Fruit fly (Drosophila melanogaster): ENCODE data around the gene RpL32.

Gene RpL32

DNA sequence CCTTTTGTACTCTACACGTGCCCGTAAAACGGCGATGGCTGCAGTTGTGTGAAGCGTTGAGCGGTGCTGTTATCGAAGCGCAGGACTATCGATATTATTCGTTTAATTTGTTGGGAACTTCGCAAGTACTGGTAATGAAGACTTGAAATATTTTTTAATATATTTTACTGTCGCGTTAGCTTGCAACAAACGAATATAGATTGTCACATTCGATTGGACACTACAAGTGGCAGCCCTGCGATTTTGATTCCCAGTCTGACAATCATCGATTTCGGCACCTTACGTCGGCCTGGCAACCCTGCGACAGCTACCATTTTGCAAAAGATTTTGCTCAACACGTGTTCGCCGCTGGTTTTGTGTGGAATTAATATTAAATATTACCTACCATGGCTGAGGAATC lies 41.3 kb downstream of the RpL32 start, which contains the start of the genes Nlp and Nph (continued):
- no peak for TF ChIP-seq CG11762 (GFP tag; optimal IDR thresholded peaks at IDR 0.05; ENCODE audit: insufficient read depth)

dm6 chr3R:30000286-30000685 lies 45.7 kb downstream of the RpL32 start, which contains the start of gene Tace:
TSS of gene Tace (plus strand) at chr3R:30000530.
- TF ChIP-seq Hr39 (GFP tag; optimal IDR thresholded peaks at IDR 0.05), result no peak

dm6 chr3R:29999495-29999894 lies 46.5 kb downstream of the RpL32 start, which contains the start of gene CG34298:
TSS of gene CG34298 (plus strand) at chr3R:29999795.
- TF ChIP-seq salr (GFP tag; optimal IDR thresholded peaks at IDR 0.05) (no peak), CG11762 (GFP tag; optimal IDR thresholded peaks at IDR 0.05; ENCODE audit: insufficient read depth) (no peak), fkh (GFP tag; optimal IDR thresholded peaks at IDR 0.05) (no peak), Smox (GFP tag; optimal IDR thresholded peaks at IDR 0.05) (no peak), CG3032 (tag; optimal IDR thresholded peaks at IDR 0.05) (no peak), dsx (GFP tag; optimal IDR thresholded peaks at IDR 0.05; ENCODE audit: poor library complexity, severe bottlenecking) (no peak), CG1621 (tag; optimal IDR thresholded peaks at IDR 0.05) (no peak), Ets21C (GFP tag; optimal IDR thresholded peaks at IDR 0.05) (no peak), CG6808 (GFP tag; optimal IDR thresholded peaks at IDR 0.05) (no peak)

- TF ChIP-seq Sox14 (GFP tag; optimal IDR thresholded peaks at IDR 0.05) (peak; percentile 80), Ets96B (tag; optimal IDR thresholded peaks at IDR 0.05) (peak; percentile 33), lz (GFP tag; optimal IDR thresholded peaks at IDR 0.05) (peak; percentile 57), CG11762 (GFP tag; optimal IDR thresholded peaks at IDR 0.05; ENCODE audit: insufficient read depth) (no peak), CG31627 (GFP tag; optimal IDR thresholded peaks at IDR 0.05) (peak; percentile 50), Gug (GFP tag; IDR thresholded peaks at IDR 0.05) (peak; percentile 52; the same call in 1 of the 2 replicates), CG6276 (GFP tag; optimal IDR thresholded peaks at IDR 0.05) (no peak), Eip78C (GFP tag) (peak; percentile 79), esn (GFP tag; optimal IDR thresholded peaks at IDR 0.05) (peak; percentile 58), CG3032 (tag; optimal IDR thresholded peaks at IDR 0.05) (peak; percentile 20), cyc (GFP tag; optimal IDR thresholded peaks at IDR 0.05) (peak; percentile 49), salr (GFP tag; optimal IDR thresholded peaks at IDR 0.05) (no peak), CG11902 (GFP tag; optimal IDR thresholded peaks at IDR 0.05) (peak; percentile 38), fkh (GFP tag; optimal IDR thresholded peaks at IDR 0.05) (peak; percentile 66), Sox15 (GFP tag; optimal IDR thresholded peaks at IDR 0.05) (no peak)
Observed at dm6 chr3R:29997607-29998236, 48.2 kb downstream of the RpL32 start, which contains the start of the genes CG15525 and CG11504. TSS of gene CG15525 (minus strand) at chr3R:29997676. TSS of gene CG11504 (plus strand) at chr3R:29997900.
